Worm (Caenorhabditis elegans): ENCODE results near the gene arf-1.

Gene arf-1

ce11 chrIII:5761886-5762285, 47.2 kb downstream of the arf-1 start (continued):
- TF ChIP-seq lim-7 (GFP tag; IDR thresholded peaks at IDR 0.05) (peak; percentile 78), nhr-76 (tag; optimal IDR thresholded peaks at IDR 0.05) (no peak), lin-29 (GFP tag; IDR thresholded peaks at IDR 0.05) (no peak), madf-9 (GFP tag; conservative IDR thresholded peaks at IDR 0.05) (no peak), T20F7.1 (GFP tag; optimal IDR thresholded peaks at IDR 0.05) (no peak), lir-3 (tag; optimal IDR thresholded peaks at IDR 0.05) (no peak), aha-1 (tag) (no peak)

DNA sequence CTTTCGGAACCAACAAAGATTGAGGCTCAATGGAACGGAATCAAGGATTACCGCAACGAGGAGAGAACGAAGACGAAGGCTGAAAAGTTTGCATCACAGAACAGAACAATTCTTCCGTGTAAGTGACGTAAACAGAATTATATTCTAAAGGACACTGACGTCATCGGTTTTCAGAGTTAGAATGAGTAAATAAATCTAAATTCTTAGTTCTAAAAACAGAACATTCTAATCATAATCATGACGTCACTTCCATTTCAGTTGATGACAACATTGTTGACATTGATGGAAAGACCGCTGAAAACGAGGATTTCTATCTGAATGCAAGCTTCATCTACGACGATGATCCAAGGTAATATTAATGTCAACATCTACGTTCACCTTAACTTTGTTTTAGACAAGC, 49.3 kb downstream of the arf-1 start:
- no peak for TF ChIP-seq unc-39 (tag; optimal IDR thresholded peaks at IDR 0.05)
- TF ChIP-seq F44E2.7 (GFP tag; IDR thresholded peaks at IDR 0.05), result no peak
- TF ChIP-seq tra-1 (GFP tag; IDR thresholded peaks at IDR 0.05), result no peak
- TF ChIP-seq lin-39 (tag; optimal IDR thresholded peaks at IDR 0.05), result no peak
- TF ChIP-seq daf-8 (GFP tag; IDR thresholded peaks at IDR 0.05), result no peak
- no peak for TF ChIP-seq duxl-1 (tag; optimal IDR thresholded peaks at IDR 0.05; ENCODE audit: poor library complexity)
- no peak for TF ChIP-seq T20F7.1 (GFP tag; optimal IDR thresholded peaks at IDR 0.05)
- no peak for TF ChIP-seq R02D3.7 (tag; optimal IDR thresholded peaks at IDR 0.05)
- no peak for TF ChIP-seq lir-3 (tag; optimal IDR thresholded peaks at IDR 0.05)
- no peak for TF ChIP-seq lin-13 (GFP tag; optimal IDR thresholded peaks at IDR 0.05)
- TF ChIP-seq rbr-2 (tag; optimal IDR thresholded peaks at IDR 0.05), result no peak
- no peak for TF ChIP-seq attf-4 (tag; optimal IDR thresholded peaks at IDR 0.05)
- no peak for TF ChIP-seq unc-130 (GFP tag; optimal IDR thresholded peaks at IDR 0.05)
- no peak for TF ChIP-seq mep-1 (tag; optimal IDR thresholded peaks at IDR 0.05)
- TF ChIP-seq arid-1 (GFP tag; conservative IDR thresholded peaks at IDR 0.05), result no peak

Data from whole organism, L4 larva.